Fruit fly (Drosophila melanogaster): Measurements from ENCODE around the gene XNP.

DNA sequence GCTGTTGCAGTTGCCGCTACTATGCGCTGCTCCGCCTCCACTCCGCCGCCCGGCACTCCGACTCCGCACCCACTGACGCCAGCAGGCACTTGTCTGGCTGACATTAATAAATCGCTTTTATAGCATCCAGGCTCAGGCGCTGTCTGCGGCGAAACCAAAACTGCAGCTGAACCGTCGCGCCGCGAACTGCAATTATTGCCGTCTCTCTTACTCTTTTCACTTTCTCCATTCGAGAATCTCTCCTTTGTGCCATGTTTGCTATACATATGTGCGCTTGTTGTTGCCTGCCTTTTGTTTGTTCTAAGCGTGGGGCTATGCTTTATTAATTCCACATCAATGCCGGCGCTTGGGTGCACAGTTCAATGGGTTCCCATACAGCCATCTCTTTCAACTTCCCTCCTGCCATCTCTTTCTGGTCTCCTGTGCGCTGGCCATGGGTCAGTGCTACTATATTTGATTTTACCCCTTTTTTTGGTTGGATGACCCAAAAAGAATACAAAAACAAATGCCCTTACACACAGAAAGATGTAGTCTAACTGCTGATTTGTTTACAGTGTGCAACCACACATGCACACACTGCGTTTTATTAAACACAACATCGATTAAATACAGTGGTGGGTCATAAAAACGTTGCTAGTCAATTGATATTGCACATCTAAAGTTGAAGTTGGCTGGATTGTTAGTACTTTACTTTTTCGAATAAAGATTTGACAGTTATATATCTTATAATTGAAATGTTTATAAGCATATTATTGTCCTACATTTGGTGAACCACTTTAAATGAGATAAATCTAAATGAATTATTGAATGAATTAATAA, 35.9 kb downstream of the XNP start:
- no peak for TF ChIP-seq CG8478 (optimal IDR thresholded peaks at IDR 0.05)
- no peak for TF ChIP-seq CTCF (optimal IDR thresholded peaks at IDR 0.05)

All from S2 (cell line).